Fruit fly (Drosophila melanogaster): Measurements from ENCODE around the gene CG31468.

CG31468 gene

DNA sequence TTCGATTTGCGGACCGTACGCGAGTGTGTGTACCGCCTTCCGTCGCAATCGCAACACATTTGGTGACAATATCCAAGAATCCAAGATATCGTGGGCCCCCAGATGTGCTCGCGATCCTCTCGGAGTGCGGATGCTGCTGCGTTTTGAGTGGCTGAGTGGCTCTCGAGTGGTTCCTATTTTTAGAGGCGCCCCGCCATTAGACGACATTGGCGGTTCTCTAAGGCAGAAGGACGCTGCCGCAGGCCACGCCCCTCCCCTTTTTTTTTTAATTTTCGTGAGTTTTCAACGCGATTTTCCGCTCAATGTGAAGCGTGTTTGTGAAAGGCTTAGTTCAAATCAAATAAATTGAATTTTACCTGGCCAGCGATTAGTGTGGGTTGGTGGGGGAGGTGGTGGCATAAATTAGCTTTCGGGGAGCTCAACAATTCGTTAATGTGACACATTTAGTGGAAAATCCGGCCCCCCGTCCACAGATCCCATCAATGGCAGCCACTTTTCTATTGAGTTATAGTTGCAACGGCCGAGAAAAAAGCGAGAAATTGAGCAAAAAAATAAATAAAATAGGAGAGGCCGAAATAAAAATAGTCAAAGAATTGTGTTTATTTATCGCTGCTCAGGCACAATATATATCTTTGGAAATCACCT, 18.3 kb upstream of the CG31468 start, which contains the start of gene nau:
nau (minus strand) TSS at position 61 of the 645 bp plus-strand sequence.
- TF ChIP-seq insv (optimal IDR thresholded peaks at IDR 0.05) (no peak), ttk (optimal IDR thresholded peaks at IDR 0.05) (no peak), psq (optimal IDR thresholded peaks at IDR 0.05) (no peak), Myc (optimal IDR thresholded peaks at IDR 0.05) (no peak), h (optimal IDR thresholded peaks at IDR 0.05) (no peak), Sin3A (optimal IDR thresholded peaks at IDR 0.05) (no peak)

DNA sequence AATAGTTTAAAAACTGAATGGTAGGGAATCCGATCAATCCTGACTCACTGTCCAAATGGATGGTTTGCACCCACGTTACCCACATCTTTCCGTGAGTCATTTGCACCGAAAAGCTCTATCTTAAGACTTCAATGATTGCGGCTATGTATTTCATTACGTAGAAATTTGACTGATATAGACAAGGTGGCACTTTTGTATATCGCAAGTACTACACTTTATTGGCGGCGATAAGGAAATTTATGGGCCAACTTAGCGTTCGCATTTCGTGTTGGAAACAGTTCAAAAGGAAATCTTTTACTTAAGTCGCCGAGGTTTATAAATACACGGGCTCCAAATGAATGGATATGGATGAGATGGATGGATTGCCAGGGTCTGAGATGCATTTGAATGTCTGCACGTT, 14.7 kb upstream of the CG31468 start:
- no peak for TF ChIP-seq h (optimal IDR thresholded peaks at IDR 0.05)
- no peak for TF ChIP-seq Myc (optimal IDR thresholded peaks at IDR 0.05)
- no peak for TF ChIP-seq psq (optimal IDR thresholded peaks at IDR 0.05)
- no peak for TF ChIP-seq insv (optimal IDR thresholded peaks at IDR 0.05)

DNA sequence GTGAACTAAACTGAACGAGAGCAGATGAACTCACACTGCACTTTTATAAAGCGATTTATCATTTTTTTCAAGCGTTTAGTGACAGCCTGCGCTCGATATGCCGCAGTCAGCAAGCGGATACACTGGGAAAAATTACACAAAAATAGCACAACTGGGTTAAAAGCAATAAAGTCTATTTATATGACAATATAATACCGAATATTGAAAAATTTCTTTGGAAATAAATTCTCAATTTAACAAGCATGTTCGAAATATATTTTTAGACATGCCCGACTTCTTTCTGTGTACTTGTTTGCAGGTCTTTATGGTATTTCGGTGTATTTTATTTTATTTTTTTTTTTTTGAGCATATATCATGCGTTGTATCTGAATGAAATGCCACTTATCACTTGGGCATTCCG, 13.7 kb upstream of the CG31468 start:
- TF ChIP-seq h (optimal IDR thresholded peaks at IDR 0.05), result no peak
- no peak for TF ChIP-seq Sin3A (optimal IDR thresholded peaks at IDR 0.05)
- no peak for TF ChIP-seq psq (optimal IDR thresholded peaks at IDR 0.05)
- no peak for TF ChIP-seq insv (optimal IDR thresholded peaks at IDR 0.05)
- no peak for TF ChIP-seq Myc (optimal IDR thresholded peaks at IDR 0.05)
- no peak for TF ChIP-seq ttk (optimal IDR thresholded peaks at IDR 0.05)

DNA sequence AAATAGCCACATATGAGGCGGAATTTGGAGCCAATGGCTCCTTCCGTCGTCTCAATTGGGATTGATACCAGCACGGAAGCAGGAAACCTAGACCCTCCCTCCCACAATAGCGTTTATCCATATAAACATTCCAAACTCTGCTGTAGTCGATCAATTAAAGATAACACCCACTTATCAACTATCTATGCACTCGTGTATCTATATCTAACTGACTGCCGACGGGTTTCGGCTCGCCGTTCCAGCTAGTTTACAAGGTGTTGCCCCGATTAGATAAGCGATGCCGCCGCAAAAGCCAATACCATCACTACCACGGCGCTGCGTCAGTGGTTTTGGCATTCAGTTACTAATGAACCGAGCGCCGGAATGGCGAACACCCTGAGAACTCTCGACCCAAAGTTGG, 11.0 kb upstream of the CG31468 start, which contains the start of gene CG10300:
CG10300 (plus strand) TSS at position 333 of the 400 bp plus-strand sequence.
- TF ChIP-seq Sin3A (optimal IDR thresholded peaks at IDR 0.05) (no peak), ttk (optimal IDR thresholded peaks at IDR 0.05) (no peak)

DNA sequence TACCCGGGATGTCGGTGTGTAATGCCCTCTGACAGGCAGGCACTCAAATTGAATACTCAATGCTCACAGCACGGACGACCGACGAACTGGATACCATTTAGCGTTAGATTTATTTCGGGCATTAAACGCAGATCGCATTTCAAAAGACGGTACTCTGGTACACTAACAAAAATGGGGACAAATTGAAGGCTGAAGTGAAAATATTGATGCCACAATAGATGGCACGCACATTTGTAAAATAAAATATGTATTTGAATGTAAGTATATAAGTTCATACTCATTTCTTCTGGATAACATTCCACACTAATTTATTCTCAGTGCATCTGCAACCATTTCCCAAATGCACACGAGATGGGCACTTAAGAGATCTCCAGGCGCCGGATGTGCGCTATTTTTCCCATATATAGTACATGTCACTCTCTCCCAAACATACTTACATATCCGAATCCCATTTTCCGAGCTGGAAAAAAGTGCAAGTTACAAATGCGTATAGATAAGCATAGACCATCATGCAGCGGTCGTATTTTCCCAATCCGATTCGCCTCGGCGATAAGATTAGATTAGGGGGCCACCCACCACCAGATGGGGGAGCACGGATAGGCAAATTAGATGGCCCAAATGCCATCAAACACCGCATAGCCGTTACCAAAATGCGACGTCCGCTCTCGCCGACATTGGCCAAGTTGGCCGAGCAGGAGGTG, 9.5 kb upstream of the CG31468 start, which contains the start of gene CG10301:
CG10301 (plus strand) TSS at position 651 of the 701 bp plus-strand sequence.
- TF ChIP-seq Sin3A (optimal IDR thresholded peaks at IDR 0.05) (no peak), ttk (optimal IDR thresholded peaks at IDR 0.05) (no peak), h (optimal IDR thresholded peaks at IDR 0.05) (no peak), insv (optimal IDR thresholded peaks at IDR 0.05) (no peak), psq (optimal IDR thresholded peaks at IDR 0.05) (no peak), Myc (optimal IDR thresholded peaks at IDR 0.05) (no peak)

DNA sequence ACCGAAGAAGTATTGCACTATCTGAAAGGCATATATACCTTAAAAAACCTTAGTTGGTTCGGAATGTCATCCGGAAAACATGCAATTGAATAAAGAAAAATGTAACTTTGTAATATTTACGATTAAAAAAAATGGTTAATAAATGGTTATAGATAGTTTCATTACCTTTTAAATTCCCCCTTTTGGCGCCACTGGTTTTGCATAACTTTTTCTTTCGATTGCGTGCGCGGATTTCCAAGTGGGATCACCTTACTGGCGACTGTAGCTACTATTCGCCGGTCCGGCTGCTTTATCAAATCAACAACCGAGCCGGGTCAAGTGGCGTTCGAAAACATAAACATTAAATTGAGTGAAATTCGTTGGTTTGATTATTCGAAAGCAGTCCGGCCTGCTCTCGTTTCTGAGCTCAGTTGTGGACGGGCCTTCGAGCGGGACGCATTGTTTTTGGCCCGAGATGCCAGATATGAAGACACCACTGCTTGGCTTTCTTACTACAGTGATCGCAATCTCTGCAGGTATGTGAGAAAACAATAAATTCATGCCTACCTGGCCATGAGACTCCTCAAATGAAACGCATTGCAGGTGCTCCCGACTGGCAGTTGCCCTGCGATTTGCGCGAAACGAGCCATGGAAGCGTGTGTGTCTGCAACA, 4.4 kb upstream of the CG31468 start, which contains the start of gene Gba1b:
Gba1b (plus strand) TSS at position 422 of the 651 bp plus-strand sequence.
- TF ChIP-seq Myc (optimal IDR thresholded peaks at IDR 0.05) (no peak), psq (optimal IDR thresholded peaks at IDR 0.05) (no peak)

DNA sequence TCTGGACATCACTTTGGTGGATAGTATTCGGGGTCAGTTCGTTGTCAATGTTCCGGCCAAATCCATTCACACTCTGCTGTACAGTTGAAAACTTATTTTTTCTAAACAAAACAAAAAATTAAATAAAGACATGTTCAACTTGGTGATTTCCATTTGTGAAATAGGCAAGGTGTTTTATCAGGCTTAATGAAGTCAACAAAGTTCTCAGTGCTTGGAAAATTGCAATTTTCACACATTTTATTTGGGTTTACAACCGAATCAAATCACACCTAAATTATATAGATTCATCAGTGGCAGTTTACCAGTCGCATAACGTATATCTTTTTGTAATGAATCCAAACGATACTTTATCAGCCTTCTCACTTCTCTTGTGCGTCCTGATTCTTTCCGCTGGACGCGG, 2.3 kb upstream of the CG31468 start, which contains the start of gene Qsox4:
Qsox4 (plus strand) TSS at position 301 of the 400 bp plus-strand sequence.
- TF ChIP-seq ttk (optimal IDR thresholded peaks at IDR 0.05), result no peak
- TF ChIP-seq Myc (optimal IDR thresholded peaks at IDR 0.05), result no peak

DNA sequence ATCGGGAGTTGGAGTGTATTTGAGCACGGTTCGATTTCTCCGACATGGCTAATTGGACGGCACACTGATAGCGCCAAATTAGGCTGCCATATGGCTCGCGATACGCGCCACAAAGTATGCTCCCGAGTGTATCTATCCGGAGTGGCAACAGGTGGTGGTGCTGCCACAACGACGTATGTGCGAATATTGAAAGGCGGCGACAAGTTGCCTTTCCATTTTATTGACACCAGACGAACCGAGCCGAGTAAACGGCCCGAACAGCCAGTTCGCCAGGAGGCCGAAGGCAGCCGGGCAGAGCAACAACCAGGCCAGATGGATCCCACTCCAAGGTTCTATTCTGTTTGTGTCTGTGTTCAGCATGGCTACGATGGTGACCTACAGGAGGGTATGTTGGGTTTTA, 1.3 kb downstream of the CG31468 start, which contains the start of gene prt:
prt (minus strand) TSS at position 193 of the 400 bp plus-strand sequence.
- TF ChIP-seq insv (optimal IDR thresholded peaks at IDR 0.05) (no peak), Myc (optimal IDR thresholded peaks at IDR 0.05) (no peak), ttk (optimal IDR thresholded peaks at IDR 0.05) (no peak), h (optimal IDR thresholded peaks at IDR 0.05) (no peak), psq (optimal IDR thresholded peaks at IDR 0.05) (no peak), Sin3A (optimal IDR thresholded peaks at IDR 0.05) (no peak)

DNA sequence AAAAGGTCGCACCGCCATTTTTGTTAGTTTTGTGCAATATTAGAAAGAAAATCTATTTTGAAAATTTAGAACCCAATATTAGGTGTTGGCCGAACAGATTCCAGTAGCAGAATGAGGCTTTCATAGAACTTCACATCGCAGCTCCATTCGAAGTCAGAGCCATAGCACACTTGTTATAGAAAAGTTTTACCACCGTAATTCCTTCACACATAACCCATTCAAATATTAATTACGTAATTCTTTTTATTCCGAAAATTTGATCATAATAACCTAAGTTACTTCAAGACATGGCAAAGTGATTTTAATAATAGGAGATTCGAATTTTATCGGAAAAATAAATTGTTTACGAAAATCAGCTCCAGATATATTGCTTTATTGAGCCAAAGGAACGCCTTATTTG, 4.0 kb downstream of the CG31468 start, which contains the start of gene CG10252:
CG10252 (minus strand) TSS at position 101 of the 400 bp plus-strand sequence.
- TF ChIP-seq psq (optimal IDR thresholded peaks at IDR 0.05) (no peak), Myc (optimal IDR thresholded peaks at IDR 0.05) (no peak), ttk (optimal IDR thresholded peaks at IDR 0.05) (no peak), h (optimal IDR thresholded peaks at IDR 0.05) (no peak), Sin3A (optimal IDR thresholded peaks at IDR 0.05) (no peak), insv (optimal IDR thresholded peaks at IDR 0.05) (no peak)

DNA sequence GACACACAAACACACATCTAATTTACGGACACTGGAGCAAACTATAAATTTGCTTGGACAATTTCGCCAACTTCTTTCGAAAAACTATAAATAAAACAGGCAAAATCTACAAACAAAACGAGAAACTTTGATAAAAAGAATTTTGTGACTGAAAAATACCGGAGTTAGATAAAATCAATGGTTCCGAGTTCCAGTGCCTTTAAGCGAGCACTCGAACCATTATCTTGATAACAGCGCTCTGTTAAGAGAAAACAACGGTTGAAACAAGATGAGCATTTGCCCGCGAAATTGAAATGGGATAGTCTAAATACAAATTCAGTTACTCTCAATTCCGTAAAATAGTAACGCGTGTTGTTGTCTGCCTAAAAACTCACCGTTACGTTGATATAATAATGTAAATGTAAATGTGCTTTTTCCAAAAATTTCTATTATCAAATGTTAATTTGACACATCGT, 5.5 kb downstream of the CG31468 start, which contains the start of gene CG10254:
CG10254 (minus strand) TSS at position 405 of the 455 bp plus-strand sequence.
- TF ChIP-seq ttk (optimal IDR thresholded peaks at IDR 0.05) (no peak), psq (optimal IDR thresholded peaks at IDR 0.05) (no peak), Myc (optimal IDR thresholded peaks at IDR 0.05) (no peak)

DNA sequence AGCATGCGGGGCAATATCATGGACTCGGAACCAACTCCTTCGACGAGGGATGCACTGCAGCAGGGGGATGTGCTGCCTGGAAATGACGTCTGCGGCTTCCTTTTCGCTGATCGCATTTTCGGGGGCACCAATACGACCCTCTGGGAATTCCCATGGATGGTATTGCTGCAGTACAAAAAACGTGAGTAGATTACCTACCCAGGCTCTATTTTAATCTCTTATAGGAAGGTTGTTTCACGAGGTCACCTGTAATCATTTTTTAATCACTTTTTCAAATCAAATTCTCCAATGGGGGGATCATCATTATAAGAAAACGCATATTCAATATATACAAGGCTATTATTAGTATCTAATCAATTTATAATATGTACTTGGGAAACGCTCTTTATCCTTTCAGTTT, 13.2 kb downstream of the CG31468 start:
- TF ChIP-seq psq (optimal IDR thresholded peaks at IDR 0.05), result no peak
- no peak for TF ChIP-seq Myc (optimal IDR thresholded peaks at IDR 0.05)
- TF ChIP-seq insv (optimal IDR thresholded peaks at IDR 0.05), result no peak
- TF ChIP-seq ttk (optimal IDR thresholded peaks at IDR 0.05), result no peak
- no peak for TF ChIP-seq Sin3A (optimal IDR thresholded peaks at IDR 0.05)
- TF ChIP-seq h (optimal IDR thresholded peaks at IDR 0.05), result no peak

DNA sequence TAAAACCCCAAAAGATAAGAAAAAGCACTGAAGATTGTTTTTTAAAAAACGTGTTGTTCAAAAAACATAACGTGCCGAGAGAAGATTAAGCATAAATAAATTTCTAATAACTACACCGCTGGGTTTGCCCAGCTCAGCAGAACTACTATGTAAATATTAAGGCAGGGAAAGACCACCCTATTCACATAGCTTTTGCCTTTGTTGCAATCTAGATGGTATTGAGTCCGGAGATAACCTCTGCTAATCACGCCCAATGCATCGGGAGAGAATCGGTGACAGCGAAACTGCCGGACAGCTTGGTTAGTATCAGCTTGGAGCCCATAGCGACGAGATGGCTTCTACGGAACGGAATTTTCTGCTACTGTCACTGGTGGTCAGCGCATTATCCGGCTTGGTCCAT, 14.2 kb downstream of the CG31468 start, which contains the start of gene SPE:
SPE (plus strand) TSS at position 301 of the 400 bp plus-strand sequence.
- TF ChIP-seq Myc (optimal IDR thresholded peaks at IDR 0.05), result no peak
- TF ChIP-seq insv (optimal IDR thresholded peaks at IDR 0.05), result no peak
- no peak for TF ChIP-seq h (optimal IDR thresholded peaks at IDR 0.05)
- TF ChIP-seq ttk (optimal IDR thresholded peaks at IDR 0.05), result no peak
- no peak for TF ChIP-seq psq (optimal IDR thresholded peaks at IDR 0.05)
- TF ChIP-seq Sin3A (optimal IDR thresholded peaks at IDR 0.05), result no peak

All from Kc167 (cell line).